Worm (Caenorhabditis elegans) whole organism, L1 larva: Measurements from ENCODE around the gene bre-3.
A peak's percentile ranks its signal among the peaks of the same experiment; 100 is the strongest.

Experiments used
- C16A3.4 ChIP-seq: fragments of 150-350 bp; optimal IDR thresholded peaks from 2 replicates; lab custom pipeline; 2014; ENCODE audit warnings: missing biosample characterization, missing genetic modification characterization
- C34B4.2 ChIP-seq: sonication (generic microtip); optimal IDR thresholded peaks from 2 replicates; lab custom pipeline; 2017; ENCODE audit warnings: mild to moderate bottlenecking, missing genetic modification characterization, missing compliant biosample characterization
- F16B12.6 ChIP-seq: fragments of 150-350 bp; optimal IDR thresholded peaks from 2 replicates; lab custom pipeline; 2014; ENCODE audit warnings: missing biosample characterization, missing genetic modification characterization
- alr-1 ChIP-seq: fragments of 200-800 bp; sonication (Bioruptor generic); optimal IDR thresholded peaks from 2 replicates; lab custom pipeline; 2018; ENCODE audit warnings: borderline replicate concordance, mild to moderate bottlenecking, missing genetic modification characterization, missing compliant biosample characterization
- blmp-1 ChIP-seq: fragments of 150-350 bp; optimal IDR thresholded peaks from 2 replicates; lab custom pipeline; 2014; ENCODE audit warnings: missing biosample characterization, missing genetic modification characterization
- ceh-8 ChIP-seq: fragments of 200-800 bp; sonication (Bioruptor generic); optimal IDR thresholded peaks from 2 replicates; lab custom pipeline; 2018; ENCODE audit warnings: mild to moderate bottlenecking, missing genetic modification characterization, moderate library complexity, missing compliant biosample characterization
- ceh-82 ChIP-seq, 3 experiments: fragments of 150-350 bp in 1 of 3; sonication (generic microtip) in 2 of 3; optimal IDR thresholded peaks; 2 replicates each; lab custom pipeline; 2014 to 2017; ENCODE audit warnings: missing biosample characterization in 3 of 3, missing genetic modification characterization in 3 of 3
- ceh-88 ChIP-seq: fragments of 200-800 bp; sonication (Bioruptor generic); IDR thresholded peaks from 2 replicates; pipeline ENCODE4 v1.3.6; 2022; ENCODE audit warnings: missing genetic modification characterization, missing compliant biosample characterization
- ceh-90 ChIP-seq: sonication (generic microtip); optimal IDR thresholded peaks from 2 replicates; lab custom pipeline; 2016; ENCODE audit warnings: missing genetic modification characterization, missing compliant biosample characterization
- dpl-1 ChIP-seq, 3 experiments: fragments of 150-350 bp in 2 of 3; sonication (generic microtip) in 1 of 3; optimal IDR thresholded peaks; 2 replicates each; lab custom pipeline; 2014 to 2017; ENCODE audit warnings: missing biosample characterization in 3 of 3, missing genetic modification characterization in 3 of 3, missing genetic modification reagents in 3 of 3
- dsc-1 ChIP-seq: sonication (generic microtip); optimal IDR thresholded peaks from 2 replicates; lab custom pipeline; 2016; ENCODE audit warnings: mild to moderate bottlenecking, missing genetic modification characterization, missing compliant biosample characterization
- efl-1 ChIP-seq, 4 experiments: fragments of 150-350 bp; optimal IDR thresholded peaks in 3 of 4; peaks in 1 of 4; 1 replicate in 1 of 4; 2 replicates in 3 of 4; lab custom pipeline; 2014; ENCODE audit warnings: missing biosample characterization in 2 of 4, missing genetic modification characterization in 2 of 4, missing genetic modification reagents in 2 of 4
- efl-3 ChIP-seq: fragments of 200-800 bp; sonication (Bioruptor generic); optimal IDR thresholded peaks from 2 replicates; lab custom pipeline; 2018; ENCODE audit warnings: mild to moderate bottlenecking, missing genetic modification characterization, missing compliant biosample characterization
- egl-13 ChIP-seq: sonication (generic microtip); optimal IDR thresholded peaks from 2 replicates; lab custom pipeline; 2016; ENCODE audit warnings: missing genotype, missing genetic modification reagents, missing genetic modification characterization, missing compliant biosample characterization
- elt-2 ChIP-seq: sonication (generic microtip); optimal IDR thresholded peaks from 2 replicates; lab custom pipeline; 2016; ENCODE audit warnings: missing genetic modification characterization, mild to moderate bottlenecking, inconsistent platforms, missing compliant biosample characterization, missing genetic modification reagents
- elt-3 ChIP-seq, 6 experiments: fragments of 150-350 bp in 1 of 6; sonication (generic microtip); optimal IDR thresholded peaks; 2 replicates each; lab custom pipeline; 2017 to 2018; ENCODE audit warnings: missing biosample characterization in 6 of 6, missing genetic modification characterization in 6 of 6, inconsistent platforms in 1 of 6
- fkh-8 ChIP-seq: sonication (generic microtip); optimal IDR thresholded peaks from 2 replicates; lab custom pipeline; 2016; ENCODE audit warnings: mild to moderate bottlenecking, missing genetic modification characterization, missing compliant biosample characterization
- fos-1 ChIP-seq: fragments of 150-350 bp; optimal IDR thresholded peaks from 2 replicates; lab custom pipeline; 2014; ENCODE audit warnings: missing biosample characterization, missing genetic modification characterization
- grh-1 ChIP-seq: fragments of 200-800 bp; sonication (Bioruptor generic); IDR thresholded peaks from 2 replicates; pipeline ENCODE4 v1.3.6; 2022; ENCODE audit warnings: missing genetic modification reagents, missing genetic modification characterization, missing compliant biosample characterization
- irx-1 ChIP-seq: sonication (generic microtip); optimal IDR thresholded peaks from 2 replicates; lab custom pipeline; 2016; ENCODE audit warnings: missing genetic modification characterization, missing compliant biosample characterization
- lin-14 ChIP-seq: fragments of 200-800 bp; sonication (Bioruptor generic); optimal IDR thresholded peaks from 2 replicates; lab custom pipeline; 2018; ENCODE audit warnings: mild to moderate bottlenecking, missing genetic modification characterization, moderate library complexity, missing compliant biosample characterization
- lin-35 ChIP-seq, 2 experiments: fragments of 150-350 bp; optimal IDR thresholded peaks; 2 replicates each; lab custom pipeline; 2014; ENCODE audit warnings: missing biosample characterization in 2 of 2, missing genetic modification characterization in 2 of 2, missing genetic modification reagents in 2 of 2
- lir-3 ChIP-seq: sonication (generic microtip); optimal IDR thresholded peaks from 2 replicates; lab custom pipeline; 2016; ENCODE audit warnings: mild to moderate bottlenecking, missing genetic modification characterization, moderate library complexity, missing compliant biosample characterization; ENCODE audit not compliant: poor library complexity
- lsy-2 ChIP-seq, 2 experiments: fragments of 150-350 bp; optimal IDR thresholded peaks; 2 replicates each; lab custom pipeline; 2014; ENCODE audit warnings: missing biosample characterization in 2 of 2, missing genetic modification characterization in 2 of 2
- mab-9 ChIP-seq: fragments of 200-800 bp; sonication (Bioruptor generic); IDR thresholded peaks from 2 replicates; pipeline ENCODE4 v1.3.6; 2022; ENCODE audit warnings: missing genetic modification reagents, missing genetic modification characterization, missing compliant biosample characterization
- mep-1 ChIP-seq: fragments of 150-350 bp; optimal IDR thresholded peaks from 2 replicates; lab custom pipeline; 2014; ENCODE audit warnings: missing biosample characterization, missing genetic modification characterization
- nhr-12 ChIP-seq: sonication (generic microtip); optimal IDR thresholded peaks from 2 replicates; lab custom pipeline; 2017; ENCODE audit warnings: missing biosample characterization, missing genetic modification characterization
- nhr-20 ChIP-seq: sonication (generic microtip); optimal IDR thresholded peaks from 2 replicates; lab custom pipeline; 2016; ENCODE audit warnings: mild to moderate bottlenecking, missing genetic modification characterization, missing compliant biosample characterization
- nhr-71 ChIP-seq: sonication (generic microtip); optimal IDR thresholded peaks from 2 replicates; lab custom pipeline; 2016; ENCODE audit warnings: mild to moderate bottlenecking, missing genetic modification characterization, moderate library complexity, missing compliant biosample characterization
- nhr-77 ChIP-seq: fragments of 150-350 bp; optimal IDR thresholded peaks from 2 replicates; lab custom pipeline; 2014; ENCODE audit warnings: missing biosample characterization, missing genetic modification characterization
- nhr-84 ChIP-seq: sonication (generic microtip); optimal IDR thresholded peaks from 2 replicates; lab custom pipeline; 2017; ENCODE audit warnings: missing biosample characterization, missing genetic modification characterization
- nhr-90 ChIP-seq: sonication (generic microtip); optimal IDR thresholded peaks from 2 replicates; lab custom pipeline; 2016; ENCODE audit warnings: mild to moderate bottlenecking, missing genetic modification characterization, missing compliant biosample characterization; ENCODE audit not compliant: poor library complexity
- pag-3 ChIP-seq: sonication (generic microtip); optimal IDR thresholded peaks from 2 replicates; lab custom pipeline; 2017; ENCODE audit warnings: missing genetic modification characterization, mild to moderate bottlenecking, missing compliant biosample characterization, antibody characterized with exemption, borderline replicate concordance; ENCODE audit not compliant: insufficient read depth
- pqm-1 ChIP-seq: sonication (generic microtip); optimal IDR thresholded peaks from 3 replicates; lab custom pipeline; 2017; ENCODE audit warnings: missing biosample characterization, missing genetic modification characterization
- skn-1 ChIP-seq: fragments of 150-350 bp; optimal IDR thresholded peaks from 2 replicates; lab custom pipeline; 2014; ENCODE audit warnings: missing biosample characterization, missing genetic modification characterization
- snu-23 ChIP-seq: sonication (generic microtip); optimal IDR thresholded peaks from 2 replicates; lab custom pipeline; 2016; ENCODE audit warnings: missing genetic modification characterization, missing compliant biosample characterization
- sox-4 ChIP-seq: sonication (generic microtip); optimal IDR thresholded peaks from 2 replicates; lab custom pipeline; 2016; ENCODE audit warnings: missing genetic modification characterization, missing compliant biosample characterization
- tlp-1 ChIP-seq: fragments of 150-350 bp; optimal IDR thresholded peaks from 2 replicates; lab custom pipeline; 2014; ENCODE audit warnings: missing biosample characterization, missing genetic modification characterization
- unc-130 ChIP-seq: fragments of 150-350 bp; optimal IDR thresholded peaks from 2 replicates; lab custom pipeline; 2017; ENCODE audit warnings: missing biosample characterization, missing genetic modification characterization, inconsistent platforms
- unc-30 ChIP-seq: sonication (generic microtip); optimal IDR thresholded peaks from 2 replicates; lab custom pipeline; 2017; ENCODE audit warnings: missing biosample characterization, missing genetic modification characterization
- unc-62 ChIP-seq: fragments of 150-350 bp; optimal IDR thresholded peaks from 2 replicates; lab custom pipeline; 2014; ENCODE audit warnings: missing biosample characterization, missing genetic modification reagents, missing genetic modification characterization
- unc-98 ChIP-seq: fragments of 200-800 bp; sonication (Bioruptor generic); IDR thresholded peaks from 2 replicates; pipeline ENCODE4 v1.3.6; 2022; ENCODE audit warnings: missing genetic modification characterization, missing compliant biosample characterization
- xbp-1 ChIP-seq: sonication (generic microtip); optimal IDR thresholded peaks from 2 replicates; lab custom pipeline; 2016; ENCODE audit warnings: missing genetic modification characterization, missing compliant biosample characterization
- zag-1 ChIP-seq: fragments of 150-350 bp; optimal IDR thresholded peaks from 2 replicates; lab custom pipeline; 2014; ENCODE audit warnings: missing biosample characterization, missing genetic modification characterization
- zip-4 ChIP-seq: fragments of 200-800 bp; sonication (Bioruptor generic); optimal IDR thresholded peaks from 2 replicates; lab custom pipeline; 2018; ENCODE audit warnings: mild to moderate bottlenecking, missing genetic modification characterization, moderate library complexity, missing compliant biosample characterization

Gene bre-3

DNA sequence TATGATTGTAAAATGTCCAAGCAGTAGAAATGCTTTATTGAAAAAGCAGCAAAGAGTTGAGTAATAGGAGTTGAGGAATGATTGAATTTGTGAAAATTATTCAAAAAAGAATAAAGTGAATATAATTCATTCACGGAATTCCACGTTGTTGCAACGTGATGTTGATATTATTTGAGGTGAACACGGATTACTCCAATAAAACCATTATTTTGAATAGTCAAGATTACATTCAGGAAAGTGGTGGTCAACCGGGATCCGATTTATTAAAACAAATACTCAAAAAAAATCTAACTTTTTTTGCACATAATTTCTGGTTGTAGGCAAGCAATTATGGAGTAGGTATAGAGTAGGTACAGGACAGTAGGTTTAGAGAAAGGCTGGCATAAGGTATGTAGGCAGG lies at the start of gene bre-3:
TSS of gene bre-3 (minus strand) at position 101 of the 400 bp plus-strand sequence.
- TF ChIP-seq ceh-82 (tag; optimal IDR thresholded peaks at IDR 0.05; lab: Kevin White, UChicago) (no peak), efl-1 (optimal IDR thresholded peaks at IDR 0.05; lab: Kevin White, UChicago) (no peak), efl-1 (GFP tag; optimal IDR thresholded peaks at IDR 0.05 in 1 of 2; lab: Kevin White, UChicago) (no peak), lin-35 (GFP tag; optimal IDR thresholded peaks at IDR 0.05; lab: Kevin White, UChicago) (no peak), unc-130 (no peak), pqm-1 (no peak), irx-1 (tag; lab: Kevin White, UChicago) (no peak), nhr-12 (tag; lab: Kevin White, UChicago) (no peak), zip-4 (GFP tag; lab: Kevin White, UChicago) (no peak)

DNA sequence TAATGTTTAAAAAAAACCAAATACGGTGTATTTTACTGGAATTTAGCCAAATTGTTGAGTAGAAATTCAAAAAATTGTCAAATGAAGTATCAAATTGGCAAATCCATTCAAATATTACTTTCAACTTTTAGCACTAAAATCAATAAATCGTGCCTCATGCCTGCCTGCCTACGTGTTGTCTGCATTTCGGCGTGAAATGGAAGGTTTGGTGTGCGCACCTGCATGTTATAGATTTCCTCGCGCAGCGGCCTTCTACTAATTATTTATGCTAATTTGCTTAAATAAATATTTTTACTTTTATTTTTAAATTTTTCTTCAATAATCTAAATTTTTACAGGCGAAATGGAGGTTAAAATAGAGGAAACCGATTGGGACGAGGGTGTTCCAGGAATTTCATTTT lies 43.6 kb upstream of the bre-3 start, which contains the start of gene ZK1098.2:
TSS of gene ZK1098.2 (plus strand) at position 336 of the 400 bp plus-strand sequence.
- TF ChIP-seq lir-3 (tag; lab: Kevin White, UChicago): no peak
- TF ChIP-seq pqm-1: no peak
- TF ChIP-seq nhr-20 (tag; lab: Kevin White, UChicago): no peak
- peak; percentile 68 for TF ChIP-seq mep-1 (tag; lab: Kevin White, UChicago)
- TF ChIP-seq zag-1 (tag; lab: Kevin White, UChicago): no peak
- TF ChIP-seq tlp-1 (tag; lab: Kevin White, UChicago): no peak
- peak; percentile 46 for TF ChIP-seq blmp-1 (tag; lab: Kevin White, UChicago)
- no peak for TF ChIP-seq ceh-8
- TF ChIP-seq C16A3.4 (tag; lab: Kevin White, UChicago): peak; percentile 28
- peak; percentile 30 to 53 for TF ChIP-seq lsy-2 (tag; optimal IDR thresholded peaks at IDR 0.05; lab: Kevin White, UChicago)
- TF ChIP-seq C34B4.2 (tag; lab: Kevin White, UChicago): no peak
- TF ChIP-seq nhr-90 (tag; lab: Kevin White, UChicago): no peak
- TF ChIP-seq elt-3 (tag; optimal IDR thresholded peaks at IDR 0.05; lab: Kevin White, UChicago): peak in 1 of 6 experiments; percentile 7
- TF ChIP-seq lin-35 (GFP tag; optimal IDR thresholded peaks at IDR 0.05; lab: Kevin White, UChicago): peak; percentile 22 to 32
- TF ChIP-seq ceh-82 (tag; optimal IDR thresholded peaks at IDR 0.05; lab: Kevin White, UChicago): no peak
- TF ChIP-seq dpl-1 (GFP tag; optimal IDR thresholded peaks at IDR 0.05; lab: Kevin White, UChicago): peak in 1 of 3 experiments; percentile 42
- no peak for TF ChIP-seq fkh-8
- TF ChIP-seq lin-14: no peak
- TF ChIP-seq nhr-84 (tag; lab: Kevin White, UChicago): no peak
- peak; percentile 80 for TF ChIP-seq F16B12.6 (tag; lab: Kevin White, UChicago)
- TF ChIP-seq skn-1: peak; percentile 1
- TF ChIP-seq efl-1 (optimal IDR thresholded peaks at IDR 0.05; lab: Kevin White, UChicago): peak; percentile 5 to 14
- peak in 1 of 2 experiments; percentile 23 for TF ChIP-seq efl-1 (GFP tag; optimal IDR thresholded peaks at IDR 0.05 in 1 of 2; lab: Kevin White, UChicago)
- TF ChIP-seq dsc-1 (tag; lab: Kevin White, UChicago): no peak
- TF ChIP-seq snu-23: peak; percentile 23
- no peak for TF ChIP-seq pag-3 (tag; lab: Kevin White, UChicago)
- TF ChIP-seq unc-62: no peak
- no peak for TF ChIP-seq mab-9
- TF ChIP-seq elt-2: no peak
- TF ChIP-seq, all 84 proteins: peak for 11

DNA sequence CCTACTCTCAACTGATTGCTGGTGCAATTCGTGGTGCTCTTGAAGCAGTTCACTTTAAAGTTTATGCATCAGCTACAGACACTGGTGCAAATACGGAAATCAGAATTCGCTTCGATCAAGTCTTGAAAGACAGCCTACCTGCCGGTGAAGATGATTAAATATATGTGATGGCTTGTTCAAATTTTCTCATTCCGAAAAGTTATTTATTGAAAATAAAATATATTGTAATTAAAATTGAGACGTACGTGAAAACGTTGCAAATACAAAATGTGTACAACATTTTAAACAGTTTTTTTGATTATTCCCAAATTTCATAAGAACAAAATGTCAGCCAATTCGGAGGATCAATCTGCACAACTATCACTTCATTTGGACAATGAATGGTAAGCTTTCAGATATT lies 41.6 kb upstream of the bre-3 start, which contains the start of gene ZK1098.6:
TSS of gene ZK1098.6 (plus strand) at position 301 of the 400 bp plus-strand sequence.
- TF ChIP-seq ceh-88: no peak
- no peak for TF ChIP-seq nhr-12 (tag; lab: Kevin White, UChicago)
- TF ChIP-seq alr-1: no peak
- TF ChIP-seq grh-1 (GFP tag; lab: Robert Waterston, UW): no peak
- no peak for TF ChIP-seq unc-30 (tag; lab: Kevin White, UChicago)
- TF ChIP-seq xbp-1 (tag; lab: Kevin White, UChicago): no peak
- no peak for TF ChIP-seq efl-1 (optimal IDR thresholded peaks at IDR 0.05; lab: Kevin White, UChicago)
- no peak for TF ChIP-seq efl-1 (GFP tag; optimal IDR thresholded peaks at IDR 0.05 in 1 of 2; lab: Kevin White, UChicago)
- TF ChIP-seq unc-98 (GFP tag; lab: Robert Waterston, UW): no peak
- no peak for TF ChIP-seq egl-13 (tag; lab: Kevin White, UChicago)
- TF ChIP-seq efl-3 (GFP tag; lab: Kevin White, UChicago): no peak
- TF ChIP-seq pqm-1: no peak
- no peak for TF ChIP-seq sox-4 (tag; lab: Kevin White, UChicago)
- TF ChIP-seq ceh-90 (tag; lab: Kevin White, UChicago): no peak
- TF ChIP-seq nhr-77 (tag; lab: Kevin White, UChicago): no peak
- no peak for TF ChIP-seq fos-1
- no peak for TF ChIP-seq nhr-71 (tag; lab: Kevin White, UChicago)
